Fruit fly (Drosophila melanogaster): ENCODE measurements around the gene Hakai.

The Hakai gene

DNA sequence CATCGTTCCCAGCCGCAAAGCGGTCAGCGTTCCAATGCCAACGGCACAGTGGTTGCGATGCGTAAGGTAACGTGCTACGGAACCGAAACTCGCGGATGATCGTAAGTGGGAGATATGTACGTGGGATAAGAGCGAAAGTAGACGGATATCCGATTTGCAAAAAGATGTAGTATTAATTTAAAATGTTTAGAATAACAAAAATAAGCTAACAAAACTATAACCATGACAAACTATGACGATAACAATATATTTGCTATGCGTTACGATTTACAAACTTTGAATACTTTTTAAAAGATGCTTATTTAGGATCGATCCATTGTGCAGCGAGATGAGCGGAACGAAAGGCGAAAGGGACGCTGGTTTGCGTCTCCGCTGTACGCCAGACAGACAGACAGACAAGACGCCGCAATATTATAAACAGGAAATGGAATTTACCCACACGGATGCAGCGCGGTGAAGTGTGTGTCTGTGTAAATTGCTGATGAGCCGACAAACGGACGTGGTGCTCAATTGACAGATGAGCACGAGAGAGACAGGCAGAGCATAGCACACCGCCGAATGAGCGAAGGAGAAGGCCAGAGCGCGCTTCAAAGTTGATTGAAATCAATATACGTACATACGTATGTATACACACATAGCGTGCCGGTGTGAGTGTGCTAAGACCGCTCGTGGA lies 6.5 kb downstream of the Hakai start (continued):
- TF ChIP-seq Max (GFP tag; optimal IDR thresholded peaks at IDR 0.05) (peak; percentile 93), Mrtf (GFP tag; IDR thresholded peaks at IDR 0.05) (peak; percentile 92), CG2678 (tag; optimal IDR thresholded peaks at IDR 0.05) (peak; percentile 98), bbx (GFP tag; IDR thresholded peaks at IDR 0.05; ENCODE audit: partially characterized antibody) (peak; percentile 32; the same call in 1 of the 2 replicates), CG11093 (GFP tag; IDR thresholded peaks at IDR 0.05) (peak; percentile 94), GATAe (GFP tag; conservative IDR thresholded peaks at IDR 0.05) (peak; percentile 77), Fer1 (GFP tag; optimal IDR thresholded peaks at IDR 0.05) (peak; percentile 94), CG15011 (GFP tag; optimal IDR thresholded peaks at IDR 0.05) (peak; percentile 95), CG6813 (GFP tag; optimal IDR thresholded peaks at IDR 0.05) (peak; percentile 86), ham (GFP tag; IDR thresholded peaks at IDR 0.05) (peak; percentile 77), CG4730 (GFP tag; IDR thresholded peaks at IDR 0.05) (peak; percentile 93), CG9609 (GFP tag; optimal IDR thresholded peaks at IDR 0.05) (peak; percentile 97), CG11560 (tag; IDR thresholded peaks at IDR 0.05) (peak; percentile 90), Med (GFP tag) (peak; percentile 99)

DNA sequence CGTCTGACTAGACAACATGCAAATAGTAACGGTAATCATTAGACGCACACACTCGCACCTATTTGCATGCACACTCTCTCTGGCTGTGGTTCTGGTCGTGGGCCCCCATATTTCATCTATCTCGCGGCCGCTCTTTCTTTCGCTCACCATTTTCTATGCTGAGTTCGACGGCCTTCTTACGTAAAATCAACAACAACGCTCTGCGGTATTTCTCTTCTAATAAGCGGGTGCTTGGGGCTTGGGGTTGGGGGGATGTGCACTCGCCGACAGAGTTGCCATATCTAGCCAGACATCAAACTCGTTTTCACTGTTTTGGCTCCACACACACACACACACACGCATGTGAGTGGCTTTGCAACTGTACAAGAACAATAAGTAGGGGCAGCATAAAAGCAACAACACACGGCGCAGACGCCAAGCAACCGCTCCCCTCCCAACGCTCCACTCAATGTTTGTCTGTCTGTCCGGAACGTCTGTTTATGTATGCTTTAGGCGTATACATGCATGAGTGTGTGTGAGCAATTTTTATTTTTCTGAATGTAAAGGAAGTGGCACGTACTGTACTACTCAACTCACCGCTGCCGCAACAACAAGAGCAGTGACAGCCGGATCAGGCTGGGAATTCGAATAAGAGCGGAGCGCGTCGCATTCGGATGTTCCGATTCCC lies 7.2 kb downstream of the Hakai start:
- TF ChIP-seq ewg (GFP tag; optimal IDR thresholded peaks at IDR 0.05) (peak; percentile 85), lola (GFP tag; optimal IDR thresholded peaks at IDR 0.05) (no peak), Opbp (GFP tag; IDR thresholded peaks at IDR 0.05; ENCODE audit: partially characterized antibody) (peak; percentile 61; the same call in 1 of the 3 replicates), Gug (GFP tag; IDR thresholded peaks at IDR 0.05) (no peak), CG9215 (GFP tag; IDR thresholded peaks at IDR 0.05) (no peak), CG18262 (tag; optimal IDR thresholded peaks at IDR 0.05) (no peak), bsh (GFP tag; optimal IDR thresholded peaks at IDR 0.05) (no peak), az2 (GFP tag; optimal IDR thresholded peaks at IDR 0.05) (no peak), Pdp1 (GFP tag; optimal IDR thresholded peaks at IDR 0.05) (peak in 1 of 2 experiments; percentile 69), CG3163 (GFP tag; optimal IDR thresholded peaks at IDR 0.05) (peak; percentile 81), Dip3 (GFP tag; optimal IDR thresholded peaks at IDR 0.05) (no peak), CG4820 (GFP tag; optimal IDR thresholded peaks at IDR 0.05) (no peak), abd-A (tag; optimal IDR thresholded peaks at IDR 0.05) (peak; percentile 94), CG13894 (tag; optimal IDR thresholded peaks at IDR 0.05) (peak; percentile 32), aop (GFP tag; IDR thresholded peaks at IDR 0.05) (peak; percentile 88), Dad (GFP tag; optimal IDR thresholded peaks at IDR 0.05) (no peak), cg (GFP tag; optimal IDR thresholded peaks at IDR 0.05) (peak; percentile 98), CG15479 (GFP tag; optimal IDR thresholded peaks at IDR 0.05) (no peak), CG32532 (GFP tag; IDR thresholded peaks at IDR 0.05) (no peak), CG16863 (GFP tag; optimal IDR thresholded peaks at IDR 0.05) (no peak), tna (GFP tag; IDR thresholded peaks at IDR 0.05; ENCODE audit: partially characterized antibody) (peak; percentile 39; the same call in 1 of the 2 replicates), gcm (GFP tag; optimal IDR thresholded peaks at IDR 0.05) (peak; percentile 92), HHEX (GFP tag; optimal IDR thresholded peaks at IDR 0.05) (no peak), CG6765 (GFP tag; optimal IDR thresholded peaks at IDR 0.05) (no peak), CG14667 (GFP tag; IDR thresholded peaks at IDR 0.05) (no peak), seq (GFP tag; IDR thresholded peaks at IDR 0.05) (no peak), schlank (tag; optimal IDR thresholded peaks at IDR 0.05) (no peak), bbx (GFP tag; IDR thresholded peaks at IDR 0.05; ENCODE audit: partially characterized antibody) (peak; percentile 52; the same call in 1 of the 2 replicates), fru (optimal IDR thresholded peaks at IDR 0.05) (no peak), CG3995 (GFP tag; optimal IDR thresholded peaks at IDR 0.05) (no peak), crol (GFP tag; IDR thresholded peaks at IDR 0.05) (peak; percentile 99), CG7271 (tag; optimal IDR thresholded peaks at IDR 0.05) (no peak), CG12155 (GFP tag; optimal IDR thresholded peaks at IDR 0.05) (no peak), mirr (GFP tag; optimal IDR thresholded peaks at IDR 0.05) (peak; percentile 35)

All from whole organism, embryonic.